Fruit fly (Drosophila melanogaster): ENCODE data around the gene daed.

The daed gene

dm6 chr2L:2177969-2178809, 37.9 kb downstream of the daed start, which contains the start of gene aop (continued):
- TF ChIP-seq CG1792 (GFP tag; optimal IDR thresholded peaks at IDR 0.05) (no peak), run (tag; optimal IDR thresholded peaks at IDR 0.05) (no peak), zfh1 (GFP tag; IDR thresholded peaks at IDR 0.05) (0 out of 3 replicates have a peak, but pooled peaks have one; percentile 48), CG11398 (GFP tag; optimal IDR thresholded peaks at IDR 0.05) (no peak), crol (GFP tag; IDR thresholded peaks at IDR 0.05) (0 out of 2 replicates have a peak, but pooled peaks have one; percentile 23), exex (tag; optimal IDR thresholded peaks at IDR 0.05) (peak; percentile 48), CG2712 (tag; optimal IDR thresholded peaks at IDR 0.05) (peak; percentile 47), CHES-1-like (GFP tag; optimal IDR thresholded peaks at IDR 0.05) (peak; percentile 40), Sin3A (optimal IDR thresholded peaks at IDR 0.05) (no peak), zfh2 (GFP tag; optimal IDR thresholded peaks at IDR 0.05) (no peak), Antp (GFP tag; optimal IDR thresholded peaks at IDR 0.05) (no peak), CG42726 (GFP tag; IDR thresholded peaks at IDR 0.05; ENCODE audit: partially characterized antibody) (peak; percentile 61; the same call in 1 of the 2 replicates), CG31388 (GFP tag; optimal IDR thresholded peaks at IDR 0.05) (no peak), CG11504 (tag; optimal IDR thresholded peaks at IDR 0.05) (peak; percentile 22), CG12104 (GFP tag; optimal IDR thresholded peaks at IDR 0.05) (no peak), Meics (GFP tag; optimal IDR thresholded peaks at IDR 0.05) (no peak), pum (GFP tag; optimal IDR thresholded peaks at IDR 0.05) (no peak), CrebB (tag; optimal IDR thresholded peaks at IDR 0.05) (peak; percentile 38), dm (GFP tag; optimal IDR thresholded peaks at IDR 0.05) (no peak)

DNA sequence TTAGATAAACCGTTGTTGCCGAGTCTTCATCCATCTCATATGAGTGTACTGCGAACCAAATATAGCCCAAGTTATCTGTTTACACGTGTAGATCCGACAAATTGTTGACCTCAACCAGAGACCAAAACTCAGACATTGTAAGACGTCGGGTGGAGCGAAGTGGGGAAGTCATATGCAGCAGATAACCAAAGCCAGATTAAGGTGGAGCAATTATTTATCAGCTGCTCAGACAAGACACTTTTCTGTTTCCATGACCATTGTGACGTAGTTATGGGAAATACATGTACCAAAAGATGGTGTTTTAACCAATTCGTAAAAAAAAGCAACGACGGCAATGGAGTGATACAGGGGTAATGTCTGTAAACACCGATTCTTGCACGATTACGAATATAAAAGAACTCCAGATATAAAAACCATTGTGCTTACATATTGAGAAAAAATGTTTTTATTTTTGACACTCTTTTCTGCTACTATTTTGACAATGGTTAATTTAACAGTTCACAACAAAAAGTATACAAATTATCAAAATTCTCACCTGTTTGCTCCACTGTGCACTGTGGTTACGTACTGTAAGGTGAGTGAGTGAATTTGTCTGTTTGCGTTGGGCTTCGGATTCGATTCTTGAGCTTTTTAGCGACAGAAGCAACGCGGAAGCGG, 38.7 kb downstream of the daed start:
- TF ChIP-seq chn (GFP tag; optimal IDR thresholded peaks at IDR 0.05) (no peak), NFAT (GFP tag; IDR thresholded peaks at IDR 0.05) (no peak), crp (GFP tag; optimal IDR thresholded peaks at IDR 0.05) (no peak), gfzf (GFP tag; optimal IDR thresholded peaks at IDR 0.05) (no peak), CG10979 (tag; optimal IDR thresholded peaks at IDR 0.05) (peak; percentile 5), tap (tag; optimal IDR thresholded peaks at IDR 0.05) (peak; percentile 2), crc (GFP tag; optimal IDR thresholded peaks at IDR 0.05) (no peak), CTCF (GFP tag; optimal IDR thresholded peaks at IDR 0.05) (no peak), tio (GFP tag; optimal IDR thresholded peaks at IDR 0.05) (peak; percentile 45), croc (GFP tag; conservative IDR thresholded peaks at IDR 0.05) (no peak), Sin3A (optimal IDR thresholded peaks at IDR 0.05) (no peak), CG14441 (GFP tag; IDR thresholded peaks at IDR 0.05) (peak; percentile 48), CG7839 (tag; optimal IDR thresholded peaks at IDR 0.05) (peak; percentile 46), vvl (GFP tag; IDR thresholded peaks at IDR 0.05) (peak; percentile 66), Rfx (GFP tag; IDR thresholded peaks at IDR 0.05) (peak; percentile 62; the same call in 1 of the 2 replicates), CG42726 (GFP tag; IDR thresholded peaks at IDR 0.05; ENCODE audit: partially characterized antibody) (no peak), crol (GFP tag; IDR thresholded peaks at IDR 0.05) (no peak), CG3407 (GFP tag; optimal IDR thresholded peaks at IDR 0.05) (no peak), CG33213 (GFP tag; optimal IDR thresholded peaks at IDR 0.05) (no peak), CG15601 (tag; optimal IDR thresholded peaks at IDR 0.05) (no peak), Adf1 (GFP tag; IDR thresholded peaks at IDR 0.05) (no peak), Nf-YB (GFP tag; optimal IDR thresholded peaks at IDR 0.05) (no peak), lola (GFP tag; optimal IDR thresholded peaks at IDR 0.05) (peak in 1 of 3 experiments; percentile 5), ase (GFP tag; IDR thresholded peaks at IDR 0.05) (no peak), CG3995 (GFP tag; optimal IDR thresholded peaks at IDR 0.05) (no peak), CG1602 (GFP tag; optimal IDR thresholded peaks at IDR 0.05) (peak; percentile 39), vfl (GFP tag; optimal IDR thresholded peaks at IDR 0.05) (peak; percentile 30), dmrt99B (tag; optimal IDR thresholded peaks at IDR 0.05) (peak; percentile 34), Jarid2 (GFP tag; optimal IDR thresholded peaks at IDR 0.05) (no peak), Meics (GFP tag; optimal IDR thresholded peaks at IDR 0.05) (peak; percentile 62), gce (GFP tag; IDR thresholded peaks at IDR 0.05) (0 out of 3 replicates have a peak, but pooled peaks have one; percentile 8), maf-S (GFP tag; optimal IDR thresholded peaks at IDR 0.05) (no peak), odd (GFP tag; optimal IDR thresholded peaks at IDR 0.05) (no peak)
